Fruit fly (Drosophila melanogaster): Measurements from ENCODE around the gene CG9449.

The CG9449 gene

dm6 chr3L:19442239-19442638, 55.3 kb downstream of the CG9449 start:
- no peak for TF ChIP-seq CG17801 (GFP tag; optimal IDR thresholded peaks at IDR 0.05; ENCODE audit: partially characterized antibody)

Measured in ovary, adult (tissue).